Fruit fly (Drosophila melanogaster) whole organism, pupa: ENCODE measurements around the gene Gagr.
A peak's percentile ranks its signal among the peaks of the same experiment; 100 is the strongest.

Source experiments
- CG10348 ChIP-seq: fragments of 200-800 bp; sonication (Bioruptor generic); IDR thresholded peaks from 2 replicates; pipeline ENCODE4 v1.3.6; 2022; ENCODE audit warnings: missing biosample characterization, missing genetic modification characterization
- CG14655 ChIP-seq: fragments of 200-800 bp; sonication (Bioruptor generic); optimal IDR thresholded peaks from 3 replicates; lab custom pipeline; 2017; ENCODE audit warnings: mild to moderate bottlenecking, missing biosample characterization, missing genetic modification reagents, missing genetic modification characterization
- CG15710 ChIP-seq: fragments of 200-800 bp; sonication (Bioruptor generic); optimal IDR thresholded peaks from 2 replicates; lab custom pipeline; 2018; ENCODE audit warnings: missing biosample characterization, mild to moderate bottlenecking, missing genetic modification characterization, moderate library complexity
- CG32121 ChIP-seq: fragments of 200-800 bp; sonication (Bioruptor generic); IDR thresholded peaks from 2 replicates; pipeline ENCODE4 v1.3.6; 2022; ENCODE audit warnings: missing biosample characterization, missing genetic modification characterization
- CG8301 ChIP-seq: fragments of 200-800 bp; sonication (Bioruptor generic); optimal IDR thresholded peaks from 2 replicates; lab custom pipeline; 2018; ENCODE audit warnings: missing biosample characterization, mild to moderate bottlenecking, missing genetic modification characterization
- EcR ChIP-seq: fragments of 200-800 bp; sonication (Bioruptor generic); optimal IDR thresholded peaks from 3 replicates; lab custom pipeline; 2019; ENCODE audit warnings: missing biosample characterization, missing genetic modification characterization, mild to moderate bottlenecking, moderate library complexity, missing genetic modification reagents
- Pif1A ChIP-seq: fragments of 200-800 bp; sonication (Bioruptor generic); optimal IDR thresholded peaks from 3 replicates; lab custom pipeline; 2016; ENCODE audit warnings: missing biosample characterization, missing genetic modification characterization
- Pif1B ChIP-seq: fragments of 200-800 bp; sonication (Bioruptor generic); optimal IDR thresholded peaks from 3 replicates; lab custom pipeline; 2016; ENCODE audit warnings: missing biosample characterization, missing genetic modification characterization
- fd96Ca ChIP-seq: fragments of 200-800 bp; sonication (Bioruptor generic); IDR thresholded peaks from 3 replicates; pipeline ENCODE4 v1.3.6; 2022; ENCODE audit warnings: missing biosample characterization, missing genetic modification characterization
- rn ChIP-seq: fragments of 200-800 bp; sonication (Bioruptor generic); IDR thresholded peaks from 2 replicates; pipeline ENCODE4 v1.3.6; 2022; ENCODE audit warnings: missing biosample characterization, missing genetic modification characterization

- TF ChIP-seq CG15710 (no peak), Pif1A (GFP tag; lab: Kevin White, UChicago) (no peak), EcR (GFP tag; lab: Kevin White, UChicago) (no peak), Pif1B (no peak), CG14655 (GFP tag; lab: Kevin White, UChicago) (no peak), CG10348 (GFP tag; lab: Robert Waterston, UW) (no peak), fd96Ca (peak; percentile 40; the same call in 1 of the 3 replicates), CG8301 (peak; percentile 12), rn (GFP tag; lab: Robert Waterston, UW) (no peak), CG32121 (no peak)
These were observed 10.2 kb upstream of the Gagr start for dm6 chr3L:16384145-16384705.
